Worm (Caenorhabditis elegans) whole organism, mixed stage, embryonic: ENCODE measurements around the gene T24A6.20.

Experiments
- lin-13 ChIP-seq: fragments of 150-350 bp; optimal IDR thresholded peaks from 2 replicates; lab custom pipeline; 2014; ENCODE audit warnings: missing biosample characterization, missing genetic modification characterization
- mep-1 ChIP-seq: fragments of 150-350 bp; optimal IDR thresholded peaks from 2 replicates; lab custom pipeline; 2017; ENCODE audit warnings: missing biosample characterization, missing genetic modification reagents, missing genetic modification characterization, inconsistent platforms
- nhr-237 ChIP-seq: fragments of 150-350 bp; optimal IDR thresholded peaks from 2 replicates; lab custom pipeline; 2014; ENCODE audit warnings: missing biosample characterization, missing genetic modification characterization
- pha-4 ChIP-seq: fragments of 150-350 bp; optimal IDR thresholded peaks from 2 replicates; lab custom pipeline; 2018; ENCODE audit warnings: missing biosample characterization, missing genetic modification reagents, missing genetic modification characterization
- sem-2 ChIP-seq: fragments of 200-800 bp; sonication (Bioruptor generic); optimal IDR thresholded peaks from 2 replicates; lab custom pipeline; 2018; ENCODE audit warnings: mild to moderate bottlenecking, missing genetic modification characterization, missing compliant biosample characterization
- tbx-8 ChIP-seq: fragments of 200-800 bp; sonication (Bioruptor generic); optimal IDR thresholded peaks from 2 replicates; lab custom pipeline; 2018; ENCODE audit warnings: mild to moderate bottlenecking, missing genetic modification characterization, moderate library complexity, missing compliant biosample characterization

DNA sequence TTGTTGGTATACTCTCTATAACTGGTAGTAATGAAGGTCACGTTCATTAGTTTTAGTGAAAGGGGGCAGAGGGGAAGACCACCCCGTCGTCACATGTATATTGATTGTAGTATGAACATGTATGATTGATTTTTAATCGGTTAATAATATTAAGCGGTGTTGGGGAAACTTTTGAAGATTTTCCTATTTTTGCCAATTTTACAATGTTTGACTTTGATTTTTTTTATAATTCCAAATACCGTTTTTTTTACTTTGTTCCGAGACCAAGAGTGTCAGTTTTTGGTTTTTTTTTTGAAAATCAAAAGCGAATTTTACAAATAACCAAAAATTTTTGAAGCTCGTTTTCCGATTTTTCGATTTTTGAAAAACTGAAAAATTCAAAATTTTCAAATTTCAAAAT, 17.7 kb upstream of the T24A6.20 start, which contains the start of gene nhr-221:
- no peak for TF ChIP-seq nhr-237 (tag; lab: Kevin White, UChicago)
- no peak for TF ChIP-seq sem-2 (GFP tag; lab: Kevin White, UChicago)
- TF ChIP-seq pha-4 (tag; lab: Kevin White, UChicago) = no peak
- no peak for TF ChIP-seq tbx-8
- no peak for TF ChIP-seq lin-13 (tag; lab: Kevin White, UChicago)
- no peak for TF ChIP-seq mep-1 (tag; lab: Kevin White, UChicago)
